Worm (Caenorhabditis elegans): ENCODE measurements around the gene aqp-2.

Gene aqp-2

DNA sequence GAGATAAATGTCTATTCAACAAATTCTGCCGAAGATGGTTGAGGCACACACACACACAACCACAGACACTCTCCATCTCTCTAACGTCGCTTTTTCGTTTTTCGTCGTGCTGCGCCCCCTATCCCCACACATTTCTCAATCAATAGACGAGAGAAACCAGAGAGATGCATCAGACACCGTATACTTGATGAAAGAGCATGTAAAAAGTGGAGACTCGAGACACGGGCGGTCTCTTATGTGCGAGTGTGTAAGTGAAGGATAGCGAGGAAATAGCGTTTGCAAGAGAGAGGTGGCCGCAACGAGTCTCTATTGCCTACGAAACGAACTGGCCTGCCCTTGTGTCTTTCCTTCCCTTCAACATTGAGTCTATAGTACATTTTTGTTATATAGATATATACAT is 21.0 kb upstream of the aqp-2 start:
- peak; percentile 97 for TF ChIP-seq nfya-1 (tag; optimal IDR thresholded peaks at IDR 0.05; ENCODE audit: insufficient read depth)
- no peak for TF ChIP-seq sea-2 (GFP tag; optimal IDR thresholded peaks at IDR 0.05)
- TF ChIP-seq hmg-11 (tag; optimal IDR thresholded peaks at IDR 0.05) = peak; percentile 99
- TF ChIP-seq aly-2 (tag; optimal IDR thresholded peaks at IDR 0.05) = peak; percentile 16
- TF ChIP-seq fkh-2 (tag; optimal IDR thresholded peaks at IDR 0.05) = no peak
- peak; percentile 88 for TF ChIP-seq nhr-11 (tag; optimal IDR thresholded peaks at IDR 0.05)
- peak; percentile 64 for TF ChIP-seq ztf-4 (tag; optimal IDR thresholded peaks at IDR 0.05)
- peak; percentile 88 for TF ChIP-seq elt-2 (tag; optimal IDR thresholded peaks at IDR 0.05)
- TF ChIP-seq ztf-11 (tag; optimal IDR thresholded peaks at IDR 0.05) = peak; percentile 32
- no peak for TF ChIP-seq daf-12 (tag; optimal IDR thresholded peaks at IDR 0.05)
- TF ChIP-seq skn-1 (tag; optimal IDR thresholded peaks at IDR 0.05) = peak; percentile 64
- peak; percentile 61 for TF ChIP-seq fkh-10 (GFP tag; optimal IDR thresholded peaks at IDR 0.05)
- TF ChIP-seq R02D3.7 (tag; optimal IDR thresholded peaks at IDR 0.05) = peak; percentile 51
- TF ChIP-seq tbx-2 (tag; optimal IDR thresholded peaks at IDR 0.05) = peak; percentile 78
- TF ChIP-seq nhr-76 (tag; optimal IDR thresholded peaks at IDR 0.05) = no peak
- peak in 1 of 3 experiments; percentile 62 for TF ChIP-seq elt-3 (tag; optimal IDR thresholded peaks at IDR 0.05)
- no peak for TF ChIP-seq ZK546.5 (tag; optimal IDR thresholded peaks at IDR 0.05)
- TF ChIP-seq nhr-23 (tag; optimal IDR thresholded peaks at IDR 0.05) = peak; percentile 90
- no peak for TF ChIP-seq nhr-12 (tag; optimal IDR thresholded peaks at IDR 0.05)
- TF ChIP-seq ceh-9 (tag; optimal IDR thresholded peaks at IDR 0.05) = no peak
- TF ChIP-seq lin-39 (tag; optimal IDR thresholded peaks at IDR 0.05) = peak; percentile 96
- TF ChIP-seq nhr-237 (tag; optimal IDR thresholded peaks at IDR 0.05) = no peak
- TF ChIP-seq nhr-67 (tag; optimal IDR thresholded peaks at IDR 0.05) = no peak
- TF ChIP-seq mdl-1 (tag; optimal IDR thresholded peaks at IDR 0.05) = peak; percentile 64
- TF ChIP-seq jun-1 (tag; optimal IDR thresholded peaks at IDR 0.05) = peak; percentile 93
- no peak for TF ChIP-seq ceh-82 (tag; optimal IDR thresholded peaks at IDR 0.05)
- TF ChIP-seq nhr-77 (tag; optimal IDR thresholded peaks at IDR 0.05) = no peak
- TF ChIP-seq unc-62 (GFP tag; optimal IDR thresholded peaks at IDR 0.05) = peak; percentile 87
- no peak for TF ChIP-seq zag-1 (tag; optimal IDR thresholded peaks at IDR 0.05)
- no peak for TF ChIP-seq ceh-16 (tag; optimal IDR thresholded peaks at IDR 0.05)
- peak; percentile 28 for TF ChIP-seq snpc-4 (tag; optimal IDR thresholded peaks at IDR 0.05)
- peak; percentile 91 for TF ChIP-seq ama-1 (optimal IDR thresholded peaks at IDR 0.05)
- peak; percentile 96 for TF ChIP-seq lsy-12 (tag; optimal IDR thresholded peaks at IDR 0.05)
- peak; percentile 88 for TF ChIP-seq lin-15B (tag; optimal IDR thresholded peaks at IDR 0.05)
- peak; percentile 78 for TF ChIP-seq fos-1 (tag; optimal IDR thresholded peaks at IDR 0.05)
- TF ChIP-seq egl-27 (tag; optimal IDR thresholded peaks at IDR 0.05) = peak; percentile 13
- TF ChIP-seq nhr-28 (tag; optimal IDR thresholded peaks at IDR 0.05) = no peak
- TF ChIP-seq nhr-43 (tag; optimal IDR thresholded peaks at IDR 0.05; ENCODE audit: poor library complexity, severe bottlenecking) = peak; percentile 81
- no peak for TF ChIP-seq unc-39 (tag; optimal IDR thresholded peaks at IDR 0.05)
- TF ChIP-seq elt-1 (tag; optimal IDR thresholded peaks at IDR 0.05) = peak; percentile 15
- TF ChIP-seq ceh-28 (tag; optimal IDR thresholded peaks at IDR 0.05) = peak; percentile 94
- no peak for TF ChIP-seq mml-1 (tag; optimal IDR thresholded peaks at IDR 0.05)
- no peak for TF ChIP-seq eor-1 (tag; optimal IDR thresholded peaks at IDR 0.05)
- peak; percentile 90 for TF ChIP-seq pha-4 (tag; optimal IDR thresholded peaks at IDR 0.05)
- peak; percentile 95 for TF ChIP-seq pqm-1 (tag; optimal IDR thresholded peaks at IDR 0.05)
- TF ChIP-seq egl-5 (tag; optimal IDR thresholded peaks at IDR 0.05) = peak; percentile 56
- TF ChIP-seq nhr-25 (tag; optimal IDR thresholded peaks at IDR 0.05) = peak; percentile 97

DNA sequence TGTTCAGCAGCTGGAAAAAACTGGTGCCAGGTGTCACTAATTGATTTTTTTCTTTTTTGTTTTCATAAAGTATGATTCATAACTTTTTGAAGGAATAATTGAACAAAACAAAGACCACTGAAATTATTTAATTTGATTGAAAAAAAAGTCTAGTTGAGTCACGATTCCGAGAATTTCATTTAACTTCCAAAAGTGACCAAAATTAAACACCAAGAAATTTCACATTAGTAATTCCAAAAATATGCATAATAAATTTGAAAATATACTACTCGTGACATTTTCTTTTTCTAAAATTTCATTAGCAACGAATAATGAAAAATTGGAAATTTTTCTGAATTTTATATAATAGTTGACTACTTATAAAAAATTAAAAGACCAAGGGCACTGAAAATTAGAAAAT is 20.3 kb upstream of the aqp-2 start:
- no peak for TF ChIP-seq ztf-4 (tag; optimal IDR thresholded peaks at IDR 0.05)
- TF ChIP-seq lin-15B (tag; optimal IDR thresholded peaks at IDR 0.05) = no peak
- no peak for TF ChIP-seq egl-27 (tag; optimal IDR thresholded peaks at IDR 0.05)
- no peak for TF ChIP-seq nhr-25 (tag; optimal IDR thresholded peaks at IDR 0.05)
- no peak for TF ChIP-seq ceh-82 (tag; optimal IDR thresholded peaks at IDR 0.05)
- TF ChIP-seq mml-1 (tag; optimal IDR thresholded peaks at IDR 0.05) = no peak
- no peak for TF ChIP-seq pqm-1 (tag; optimal IDR thresholded peaks at IDR 0.05)
- no peak for TF ChIP-seq egl-5 (tag; optimal IDR thresholded peaks at IDR 0.05)
- no peak for TF ChIP-seq fkh-2 (tag; optimal IDR thresholded peaks at IDR 0.05)
- no peak for TF ChIP-seq fkh-10 (GFP tag; optimal IDR thresholded peaks at IDR 0.05)
- TF ChIP-seq nhr-76 (tag; optimal IDR thresholded peaks at IDR 0.05) = no peak
- TF ChIP-seq nhr-12 (tag; optimal IDR thresholded peaks at IDR 0.05) = no peak
- TF ChIP-seq eor-1 (tag; optimal IDR thresholded peaks at IDR 0.05) = no peak
- TF ChIP-seq zag-1 (tag; optimal IDR thresholded peaks at IDR 0.05) = no peak
- no peak for TF ChIP-seq ZK546.5 (tag; optimal IDR thresholded peaks at IDR 0.05)
- TF ChIP-seq nhr-28 (tag; optimal IDR thresholded peaks at IDR 0.05) = no peak
- no peak for TF ChIP-seq unc-39 (tag; optimal IDR thresholded peaks at IDR 0.05)
- TF ChIP-seq ceh-9 (tag; optimal IDR thresholded peaks at IDR 0.05) = no peak

Measured in whole organism, L3 larva.